1 fruit fly cellular context compared by ENCODE assay signal in the genomic region with DNA sequence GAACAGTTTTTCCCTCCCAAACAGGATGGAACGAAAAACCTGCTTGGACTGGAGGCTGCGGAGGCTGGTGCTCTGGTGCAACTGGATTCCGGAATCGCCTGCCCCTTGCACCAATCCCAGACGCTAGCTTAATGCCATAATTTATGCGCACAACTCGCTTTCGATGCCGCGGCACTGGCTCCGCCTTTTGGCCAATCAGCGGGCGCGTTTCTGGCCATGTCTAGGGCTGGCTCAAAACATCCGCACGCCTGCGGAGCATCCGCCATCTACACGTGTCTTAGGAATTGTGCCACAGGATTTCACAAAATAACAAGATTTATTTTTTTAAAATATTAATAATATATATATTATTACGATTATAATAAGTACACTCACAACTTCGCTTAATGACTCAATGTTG.
TF ChIP-seq lines count a peak whose summit lies in the region.

No protein-coding gene starts in this region.

TF ChIP-seq in whole organism, embryonic, 481 proteins besides CTCF, POLR2A, EP300 and RAD21 (continued from another document):
- TF ChIP-seq hbn (GFP tag; IDR thresholded peaks at IDR 0.05; lab: Robert Waterston, UW; ENCODE audit: partially characterized antibody) (no peak), CG13296 (GFP tag; optimal IDR thresholded peaks at IDR 0.05; lab: Kevin White, UChicago) (no peak), Chrac-16 (GFP tag; optimal IDR thresholded peaks at IDR 0.05; lab: Kevin White, UChicago) (no peak), chm (GFP tag; IDR thresholded peaks at IDR 0.05; lab: Robert Waterston, UW) (no peak), Dref (GFP tag; IDR thresholded peaks at IDR 0.05; lab: Robert Waterston, UW) (no peak), CoRest (tag; optimal IDR thresholded peaks at IDR 0.05; lab: Kevin White, UChicago) (no peak), sisA (GFP tag; IDR thresholded peaks at IDR 0.05; lab: Robert Waterston, UW) (no peak), Ravus (GFP tag; IDR thresholded peaks at IDR 0.05; lab: Robert Waterston, UW) (no peak), pum (GFP tag; optimal IDR thresholded peaks at IDR 0.05; lab: Kevin White, UChicago) (no peak), aop (GFP tag; IDR thresholded peaks at IDR 0.05; lab: Robert Waterston, UW) (no peak)
